Worm (Caenorhabditis elegans): ENCODE results near the gene F59B10.4.

The F59B10.4 gene

DNA sequence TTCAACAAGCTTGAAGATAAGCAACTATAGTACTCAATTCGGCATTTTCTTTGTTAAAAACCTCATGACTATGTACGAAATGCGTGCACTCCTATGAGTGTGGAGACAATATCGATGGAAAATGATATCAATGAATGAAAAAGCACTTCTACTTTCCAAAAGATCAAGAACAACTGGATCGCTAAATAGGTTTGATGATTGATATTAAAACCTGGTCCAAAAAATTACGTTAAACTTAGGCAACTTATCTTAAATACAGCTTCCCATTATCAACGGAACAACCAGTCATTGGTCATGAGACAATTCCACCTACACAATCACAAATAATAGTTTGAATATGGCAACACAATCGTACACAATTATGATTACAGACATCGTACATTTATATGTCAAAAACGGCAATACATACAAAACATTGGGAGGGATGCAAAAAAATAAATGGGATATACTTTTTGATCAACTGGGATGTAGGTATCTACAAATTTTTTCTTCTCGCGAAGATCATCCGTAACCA lies 40.8 kb upstream of the F59B10.4 start (continued):
- TF ChIP-seq lin-54 (GFP tag; optimal IDR thresholded peaks at IDR 0.05), result peak; percentile 23
- TF ChIP-seq F52B5.7 (tag; optimal IDR thresholded peaks at IDR 0.05), result no peak
- 0 out of 2 replicates have a peak, but pooled peaks have one; percentile 39 for TF ChIP-seq Y79H2A.3 (GFP tag; conservative IDR thresholded peaks at IDR 0.05)
- TF ChIP-seq F39B2.1 (GFP tag; IDR thresholded peaks at IDR 0.05), result no peak
- TF ChIP-seq unc-62 (GFP tag; optimal IDR thresholded peaks at IDR 0.05), result no peak
- TF ChIP-seq K11D2.4 (GFP tag; IDR thresholded peaks at IDR 0.05), result no peak
- no peak for TF ChIP-seq dox-1 (GFP tag; IDR thresholded peaks at IDR 0.05)
- TF ChIP-seq zfh-2 (GFP tag; conservative IDR thresholded peaks at IDR 0.05), result no peak
- no peak for TF ChIP-seq pha-4 (tag; optimal IDR thresholded peaks at IDR 0.05)
- no peak for TF ChIP-seq nfya-2 (GFP tag; IDR thresholded peaks at IDR 0.05)
- no peak for TF ChIP-seq nhr-179 (tag; optimal IDR thresholded peaks at IDR 0.05)
- no peak for TF ChIP-seq dpff-1 (tag; optimal IDR thresholded peaks at IDR 0.05)
- no peak for TF ChIP-seq gei-17 (GFP tag; optimal IDR thresholded peaks at IDR 0.05)
- 0 out of 2 replicates have a peak, but pooled peaks have one; percentile 10 for TF ChIP-seq attf-6 (GFP tag; IDR thresholded peaks at IDR 0.05)
- no peak for TF ChIP-seq K12H6.12 (tag; optimal IDR thresholded peaks at IDR 0.05)
- no peak for TF ChIP-seq ztf-25 (GFP tag; IDR thresholded peaks at IDR 0.05)
- peak; percentile 69; the same call in 1 of the 2 replicates for TF ChIP-seq madf-3 (GFP tag; IDR thresholded peaks at IDR 0.05)
- TF ChIP-seq madf-10 (tag; optimal IDR thresholded peaks at IDR 0.05), result no peak
- TF ChIP-seq C06A6.2 (GFP tag; conservative IDR thresholded peaks at IDR 0.05), result no peak
- no peak for TF ChIP-seq dpl-1 (GFP tag; optimal IDR thresholded peaks at IDR 0.05)
- no peak for TF ChIP-seq F10E7.11 (tag; optimal IDR thresholded peaks at IDR 0.05)
- no peak for TF ChIP-seq bed-1 (GFP tag; IDR thresholded peaks at IDR 0.05)
- no peak for TF ChIP-seq Y56A3A.18 (GFP tag; IDR thresholded peaks at IDR 0.05)
- TF ChIP-seq efl-1 (GFP tag; optimal IDR thresholded peaks at IDR 0.05), result no peak
- no peak for TF ChIP-seq Y95B8A.8 (GFP tag; IDR thresholded peaks at IDR 0.05)
- 0 out of 2 replicates have a peak, but pooled peaks have one; percentile 11 for TF ChIP-seq Y53G8AR.9 (GFP tag; conservative IDR thresholded peaks at IDR 0.05)
- TF ChIP-seq T26A5.8 (tag; optimal IDR thresholded peaks at IDR 0.05), result no peak
- no peak for TF ChIP-seq rpc-1 (optimal IDR thresholded peaks at IDR 0.05)
- no peak for TF ChIP-seq rpc-1 (tag; optimal IDR thresholded peaks at IDR 0.05)
- TF ChIP-seq ZK185.1 (tag; optimal IDR thresholded peaks at IDR 0.05; ENCODE audit: poor library complexity, severe bottlenecking), result peak; percentile 6
- TF ChIP-seq lsl-1 (GFP tag; optimal IDR thresholded peaks at IDR 0.05), result peak; percentile 36
- no peak for TF ChIP-seq sdz-38 (tag; optimal IDR thresholded peaks at IDR 0.05)
- no peak for TF ChIP-seq C17E4.6 (GFP tag; IDR thresholded peaks at IDR 0.05)
- TF ChIP-seq ceh-40 (GFP tag; IDR thresholded peaks at IDR 0.05), result peak; percentile 68; the same call in 1 of the 2 replicates
- no peak for TF ChIP-seq B0019.2 (GFP tag; conservative IDR thresholded peaks at IDR 0.05)
- no peak for TF ChIP-seq cebp-1 (GFP tag; IDR thresholded peaks at IDR 0.05)
- peak; percentile 48 for TF ChIP-seq cebp-1 (tag; optimal IDR thresholded peaks at IDR 0.05)
- TF ChIP-seq lin-26 (GFP tag; IDR thresholded peaks at IDR 0.05), result 0 out of 2 replicates have a peak, but pooled peaks have one; percentile 68
- TF ChIP-seq nhr-90 (tag; optimal IDR thresholded peaks at IDR 0.05), result peak; percentile 4
- TF ChIP-seq rcor-1 (GFP tag; IDR thresholded peaks at IDR 0.05), result 0 out of 2 replicates have a peak, but pooled peaks have one; percentile 5
- no peak for TF ChIP-seq akir-1 (GFP tag; optimal IDR thresholded peaks at IDR 0.05)
- TF ChIP-seq lag-1 (GFP tag; IDR thresholded peaks at IDR 0.05), result no peak
- TF ChIP-seq attf-3 (GFP tag; conservative IDR thresholded peaks at IDR 0.05), result no peak
- peak; percentile 11 for TF ChIP-seq snpc-1.3 (tag; optimal IDR thresholded peaks at IDR 0.05; ENCODE audit: insufficient read depth)
- TF ChIP-seq mel-28 (tag; optimal IDR thresholded peaks at IDR 0.05; ENCODE audit: borderline replicate concordance), result no peak
- TF ChIP-seq B0035.1 (tag; optimal IDR thresholded peaks at IDR 0.05), result no peak
- TF ChIP-seq lir-1 (GFP tag; conservative IDR thresholded peaks at IDR 0.05), result no peak
- TF ChIP-seq pbrm-1 (GFP tag; IDR thresholded peaks at IDR 0.05), result 0 out of 2 replicates have a peak, but pooled peaks have one; percentile 57
- peak; percentile 54 for TF ChIP-seq hrde-1 (tag; optimal IDR thresholded peaks at IDR 0.05; ENCODE audit: borderline replicate concordance)
